Worm (Caenorhabditis elegans) whole organism, young adult: Measurements from ENCODE around the gene C09B9.1.

ENCODE experiments used
- lin-40 ChIP-seq: sonication (generic microtip); optimal IDR thresholded peaks from 2 replicates; lab custom pipeline; 2016; ENCODE audit warnings: missing genetic modification characterization, mild to moderate bottlenecking, missing compliant biosample characterization, missing genotype, missing genetic modification reagents
- unc-130 ChIP-seq: sonication (generic microtip); optimal IDR thresholded peaks from 2 replicates; lab custom pipeline; 2016; ENCODE audit warnings: missing genetic modification reagents, missing genetic modification characterization, missing compliant biosample characterization
- unc-62 ChIP-seq: fragments of 150-350 bp; optimal IDR thresholded peaks from 2 replicates; lab custom pipeline; 2014; ENCODE audit warnings: missing biosample characterization, missing genetic modification reagents, missing genetic modification characterization
- ztf-18 ChIP-seq: sonication (generic microtip); optimal IDR thresholded peaks from 2 replicates; lab custom pipeline; 2016; ENCODE audit warnings: missing genotype, mild to moderate bottlenecking, missing genetic modification characterization, missing compliant biosample characterization

DNA sequence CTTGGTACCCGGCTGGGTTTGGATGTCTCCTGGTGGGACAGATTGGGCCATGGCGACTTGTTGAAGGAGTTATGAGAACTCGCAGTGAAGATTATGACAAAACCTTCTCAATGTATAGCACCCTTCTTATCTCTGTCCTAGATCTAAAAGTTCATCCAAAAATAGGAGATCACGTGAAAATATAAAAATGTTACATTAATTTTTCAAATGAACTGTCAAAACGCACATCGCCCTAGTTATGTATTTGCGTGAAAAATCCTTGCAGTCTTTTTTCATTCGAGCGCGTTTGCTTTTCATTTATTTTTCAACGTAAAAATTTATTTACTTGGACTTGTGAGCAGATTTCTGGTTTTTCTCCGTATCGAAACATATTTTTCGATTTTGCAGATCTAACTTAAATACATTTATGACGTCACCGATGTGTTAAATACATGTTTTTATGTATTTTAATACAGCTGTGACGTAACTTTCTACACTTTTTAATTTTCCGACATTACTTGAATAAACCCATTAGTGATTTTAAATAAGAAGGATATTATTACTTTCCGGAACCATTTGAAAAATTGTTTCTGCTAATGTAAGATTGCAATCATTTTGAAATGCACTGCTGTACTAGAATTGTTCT is 18.5 kb downstream of the C09B9.1 start, which contains the start of gene msp-55:
- TF ChIP-seq ztf-18 (tag; lab: Kevin White, UChicago) (no peak), unc-130 (no peak), lin-40 (no peak), unc-62 (GFP tag; lab: Kevin White, UChicago) (no peak)
